Worm (Caenorhabditis elegans) whole organism, young adult: ENCODE data around the gene Y4C6B.4.

Source experiments
- T07F8.4 ChIP-seq: sonication (generic microtip); optimal IDR thresholded peaks from 2 replicates; lab custom pipeline; 2016; ENCODE audit warnings: mild to moderate bottlenecking, missing genetic modification characterization, moderate library complexity, missing compliant biosample characterization
- ama-1 ChIP-seq, 3 experiments: fragments of 150-350 bp in 1 of 3; sonication (generic microtip) in 2 of 3; optimal IDR thresholded peaks; 2 replicates each; lab custom pipeline; 2014 to 2018; ENCODE audit warnings: missing biosample characterization in 2 of 3, missing genetic modification characterization in 2 of 3, missing genetic modification reagents in 2 of 3
- cebp-1 ChIP-seq, 2 experiments: fragments of 200-800 bp in 1 of 2; sonication (Bioruptor generic) in 1 of 2; sonication (generic microtip) in 1 of 2; IDR thresholded peaks in 1 of 2; optimal IDR thresholded peaks in 1 of 2; 2 replicates each; pipeline versions ENCODE4 v1.3.6 to Lab custom; 2017 to 2022; ENCODE audit warnings: missing compliant biosample characterization in 2 of 2, missing genetic modification characterization in 2 of 2, mild to moderate bottlenecking in 1 of 2, missing genetic modification reagents in 1 of 2, moderate library complexity in 1 of 2
- ceh-58 ChIP-seq: fragments of 200-800 bp; sonication (Bioruptor generic); IDR thresholded peaks from 2 replicates; pipeline ENCODE4 v1.3.6; 2022; ENCODE audit warnings: missing genetic modification characterization, missing compliant biosample characterization
- fkh-3 ChIP-seq: sonication (generic microtip); optimal IDR thresholded peaks from 2 replicates; lab custom pipeline; 2016; ENCODE audit warnings: mild to moderate bottlenecking, missing genetic modification characterization, missing compliant biosample characterization
- gei-17 ChIP-seq: fragments of 200-800 bp; sonication (Bioruptor generic); optimal IDR thresholded peaks from 2 replicates; lab custom pipeline; 2018; ENCODE audit warnings: mild to moderate bottlenecking, missing genetic modification characterization, missing compliant biosample characterization
- hlh-26 ChIP-seq: fragments of 200-800 bp; sonication (Bioruptor generic); conservative IDR thresholded peaks from 2 replicates; pipeline ENCODE4 v1.3.6; 2022; ENCODE audit warnings: missing genetic modification reagents, missing genetic modification characterization, missing compliant biosample characterization
- let-607 ChIP-seq, 2 experiments: fragments of 200-800 bp in 1 of 2; sonication (Bioruptor generic) in 1 of 2; sonication (generic microtip) in 1 of 2; optimal IDR thresholded peaks; 2 replicates each; lab custom pipeline; 2016 to 2018; ENCODE audit warnings: mild to moderate bottlenecking in 2 of 2, missing compliant biosample characterization in 2 of 2, missing genetic modification characterization in 2 of 2, moderate library complexity in 2 of 2, missing genotype in 1 of 2
- lin-35 ChIP-seq, 3 experiments: fragments of 150-350 bp in 2 of 3; sonication (generic microtip) in 1 of 3; optimal IDR thresholded peaks; 2 replicates each; lab custom pipeline; 2014 to 2018; ENCODE audit warnings: missing biosample characterization in 3 of 3, missing genetic modification characterization in 3 of 3, missing genetic modification reagents in 3 of 3
- nfya-1 ChIP-seq: sonication (generic microtip); optimal IDR thresholded peaks from 2 replicates; lab custom pipeline; 2017; ENCODE audit warnings: antibody characterized with exemption, missing compliant biosample characterization, missing genetic modification characterization, borderline replicate concordance; ENCODE audit not compliant: insufficient read depth
- zfh-2 ChIP-seq: fragments of 200-800 bp; sonication (Bioruptor generic); conservative IDR thresholded peaks from 2 replicates; pipeline ENCODE4 v1.3.6; 2022; ENCODE audit warnings: missing genetic modification reagents, missing genetic modification characterization, missing compliant biosample characterization

DNA sequence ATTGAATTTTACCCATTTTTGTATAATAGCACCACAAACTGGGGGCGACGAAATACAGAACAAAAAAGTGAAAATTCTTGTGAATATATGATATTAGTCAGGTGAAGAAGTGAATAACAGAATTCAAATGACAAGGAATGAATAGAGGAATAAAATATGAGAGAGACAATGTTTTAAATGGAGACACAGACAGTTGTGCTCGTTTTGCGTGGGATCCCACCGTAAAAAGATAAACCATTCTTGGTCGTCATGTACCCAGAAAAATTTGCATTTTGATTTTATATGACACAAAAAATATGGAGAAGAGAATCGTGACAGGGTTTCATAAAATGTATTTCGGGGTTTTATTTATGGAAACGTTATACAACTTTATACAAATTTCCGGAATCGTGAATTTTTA is 48.5 kb upstream of the Y4C6B.4 start, which contains the start of gene F36H12.17:
- no peak for TF ChIP-seq let-607 (tag; optimal IDR thresholded peaks at IDR 0.05; lab: Kevin White, UChicago)
- no peak for TF ChIP-seq ceh-58
- no peak for TF ChIP-seq cebp-1 (GFP tag; IDR thresholded peaks at IDR 0.05; lab: Robert Waterston, UW)
- TF ChIP-seq cebp-1 (tag; optimal IDR thresholded peaks at IDR 0.05; lab: Kevin White, UChicago), result no peak
- no peak for TF ChIP-seq hlh-26 (GFP tag; lab: Robert Waterston, UW)
- no peak for TF ChIP-seq zfh-2 (GFP tag; lab: Robert Waterston, UW)
- TF ChIP-seq gei-17 (GFP tag; lab: Kevin White, UChicago), result no peak
- TF ChIP-seq T07F8.4 (tag; lab: Kevin White, UChicago), result no peak
- TF ChIP-seq lin-35 (GFP tag; optimal IDR thresholded peaks at IDR 0.05; lab: Kevin White, UChicago), result no peak
- TF ChIP-seq fkh-3 (tag; lab: Kevin White, UChicago), result no peak
- TF ChIP-seq ama-1 (optimal IDR thresholded peaks at IDR 0.05; lab: Kevin White, UChicago), result no peak
- TF ChIP-seq ama-1 (GFP tag; optimal IDR thresholded peaks at IDR 0.05; lab: Kevin White, UChicago), result no peak
- no peak for TF ChIP-seq nfya-1 (tag; lab: Kevin White, UChicago)
